Fruit fly (Drosophila melanogaster) whole organism, embryonic: Measurements from ENCODE around the gene mRpL51.

Source experiments
- Bteb2 ChIP-seq: fragments of 200-800 bp; sonication (Bioruptor generic); optimal IDR thresholded peaks from 2 replicates; lab custom pipeline; 2016; ENCODE audit warnings: missing biosample characterization, missing genetic modification characterization
- CG11247 ChIP-seq: fragments of 200-800 bp; sonication (Bioruptor generic); IDR thresholded peaks from 2 replicates; pipeline ENCODE4 v1.3.6; 2022; ENCODE audit warnings: missing biosample characterization, missing genetic modification characterization
- CG1529 ChIP-seq: fragments of 200-800 bp; sonication (Bioruptor generic); optimal IDR thresholded peaks from 3 replicates; lab custom pipeline; 2018; ENCODE audit warnings: missing biosample characterization, missing genetic modification characterization
- CG17359 ChIP-seq: fragments of 200-800 bp; sonication (Bioruptor generic); optimal IDR thresholded peaks from 3 replicates; lab custom pipeline; 2018; ENCODE audit warnings: missing biosample characterization, mild to moderate bottlenecking, missing genetic modification characterization, moderate library complexity
- CG17385 ChIP-seq: fragments of 200-800 bp; sonication (Bioruptor generic); optimal IDR thresholded peaks from 3 replicates; lab custom pipeline; 2018; ENCODE audit warnings: missing biosample characterization, mild to moderate bottlenecking, missing genetic modification characterization
- CG1792 ChIP-seq: fragments of 200-800 bp; sonication (Bioruptor generic); optimal IDR thresholded peaks from 2 replicates; lab custom pipeline; 2016; ENCODE audit warnings: missing biosample characterization, missing genetic modification characterization
- CG18619 ChIP-seq: fragments of 200-800 bp; sonication (Bioruptor generic); optimal IDR thresholded peaks from 3 replicates; lab custom pipeline; 2017; ENCODE audit warnings: missing biosample characterization, mild to moderate bottlenecking, missing genetic modification characterization
- CG18764 ChIP-seq: fragments of 200-800 bp; sonication (Bioruptor generic); optimal IDR thresholded peaks from 3 replicates; lab custom pipeline; 2016; ENCODE audit warnings: missing biosample characterization, missing genetic modification characterization
- CG2202 ChIP-seq: fragments of 200-800 bp; sonication (Bioruptor generic); optimal IDR thresholded peaks from 2 replicates; lab custom pipeline; 2018; ENCODE audit warnings: missing biosample characterization, mild to moderate bottlenecking, missing genetic modification characterization
- CG4424 ChIP-seq: fragments of 200-800 bp; sonication (Bioruptor generic); optimal IDR thresholded peaks from 3 replicates; lab custom pipeline; 2016; ENCODE audit warnings: missing biosample characterization, missing genetic modification characterization
- CG4707 ChIP-seq: fragments of 200-800 bp; sonication (Bioruptor generic); optimal IDR thresholded peaks from 2 replicates; lab custom pipeline; 2018; ENCODE audit warnings: missing biosample characterization, mild to moderate bottlenecking, missing genetic modification characterization, moderate library complexity
- CG6654 ChIP-seq: fragments of 200-800 bp; sonication (Bioruptor generic); optimal IDR thresholded peaks from 2 replicates; lab custom pipeline; 2017; ENCODE audit warnings: missing biosample characterization, mild to moderate bottlenecking, missing genetic modification characterization
- CG9797 ChIP-seq: fragments of 200-800 bp; sonication (Bioruptor generic); optimal IDR thresholded peaks from 3 replicates; lab custom pipeline; 2018; ENCODE audit warnings: missing biosample characterization, mild to moderate bottlenecking, missing genetic modification characterization
- D19B ChIP-seq: fragments of 200-800 bp; sonication (Bioruptor generic); optimal IDR thresholded peaks from 2 replicates; lab custom pipeline; 2017; ENCODE audit warnings: missing biosample characterization, mild to moderate bottlenecking, missing genetic modification characterization
- Dll ChIP-seq: fragments of 200-800 bp; sonication (Bioruptor generic); IDR thresholded peaks from 4 replicates; pipeline ENCODE4 v1.3.6; 2022; ENCODE audit warnings: missing biosample characterization, missing genetic modification characterization; ENCODE audit not compliant: partially characterized antibody
- Gsc ChIP-seq: fragments of 200-800 bp; sonication (Bioruptor generic); IDR thresholded peaks from 2 replicates; pipeline ENCODE4 v1.3.6; 2022; ENCODE audit warnings: missing biosample characterization, missing genetic modification characterization
- H2.0 ChIP-seq: fragments of 200-800 bp; sonication (Bioruptor generic); IDR thresholded peaks from 2 replicates; pipeline ENCODE4 v1.3.6; 2022; ENCODE audit warnings: missing biosample characterization, missing genetic modification characterization
- Hr39 ChIP-seq: fragments of >200 bp; optimal IDR thresholded peaks from 2 replicates; lab custom pipeline; 2017
- Lhr ChIP-seq: fragments of 200-800 bp; sonication (Bioruptor generic); optimal IDR thresholded peaks from 3 replicates; lab custom pipeline; 2017; ENCODE audit warnings: mild to moderate bottlenecking, missing biosample characterization, missing genetic modification reagents, missing genetic modification characterization
- Mad ChIP-seq: fragments of 200-800 bp; sonication (Bioruptor generic); optimal IDR thresholded peaks from 2 replicates; lab custom pipeline; 2016; ENCODE audit warnings: missing biosample characterization, missing genetic modification characterization
- Med ChIP-seq: fragments of 200-800 bp; sonication (Bioruptor generic); peaks from one replicate; lab custom pipeline; 2016; ENCODE audit warnings: missing biosample characterization, missing genetic modification characterization, mild to moderate bottlenecking, inconsistent platforms, moderate library complexity
- Nf-YB ChIP-seq: fragments of 200-800 bp; sonication (Bioruptor generic); optimal IDR thresholded peaks from 3 replicates; lab custom pipeline; 2019; ENCODE audit warnings: missing biosample characterization, mild to moderate bottlenecking, missing genetic modification characterization, moderate library complexity
- Oaz ChIP-seq: fragments of 200-800 bp; sonication (Bioruptor generic); IDR thresholded peaks from 2 replicates; pipeline ENCODE4 v1.3.6; 2022; ENCODE audit warnings: missing biosample characterization, missing genetic modification characterization
- Oli ChIP-seq: fragments of 200-800 bp; sonication (Bioruptor generic); optimal IDR thresholded peaks from 2 replicates; lab custom pipeline; 2018; ENCODE audit warnings: missing biosample characterization, mild to moderate bottlenecking, missing genetic modification characterization, moderate library complexity
- PHDP ChIP-seq: fragments of 200-800 bp; sonication (Bioruptor generic); optimal IDR thresholded peaks from 3 replicates; lab custom pipeline; 2018; ENCODE audit warnings: missing biosample characterization, mild to moderate bottlenecking, missing genetic modification characterization, moderate library complexity
- Poxn ChIP-seq: fragments of 200-800 bp; sonication (Bioruptor generic); IDR thresholded peaks from 2 replicates; pipeline ENCODE4 v1.3.6; 2022; ENCODE audit warnings: missing biosample characterization, missing genetic modification characterization
- Ravus ChIP-seq: fragments of 200-800 bp; sonication (Bioruptor generic); IDR thresholded peaks from 2 replicates; pipeline ENCODE4 v1.3.6; 2022; ENCODE audit warnings: missing biosample characterization, missing genetic modification characterization
- Rfx ChIP-seq: fragments of 200-800 bp; sonication (Bioruptor generic); IDR thresholded peaks from 2 replicates; pipeline ENCODE4 v1.3.6; 2022; ENCODE audit warnings: missing biosample characterization, missing genetic modification characterization
- Sin3A ChIP-seq: fragments of >200 bp; optimal IDR thresholded peaks from 2 replicates; lab custom pipeline; 2018
- Sry-β ChIP-seq: fragments of 200-800 bp; sonication (Bioruptor generic); optimal IDR thresholded peaks from 2 replicates; lab custom pipeline; 2018; ENCODE audit warnings: missing biosample characterization, mild to moderate bottlenecking, missing genetic modification characterization, moderate library complexity
- al ChIP-seq: fragments of 200-800 bp; sonication (Bioruptor generic); IDR thresholded peaks from 2 replicates; pipeline ENCODE4 v1.3.6; 2022; ENCODE audit warnings: missing biosample characterization, missing genetic modification characterization
- ash1 ChIP-seq: fragments of 200-800 bp; sonication (Bioruptor generic); optimal IDR thresholded peaks from 2 replicates; lab custom pipeline; 2018; ENCODE audit warnings: missing biosample characterization, mild to moderate bottlenecking, missing genetic modification characterization
- cas ChIP-seq: fragments of 200-800 bp; sonication (Bioruptor generic); IDR thresholded peaks from 2 replicates; pipeline ENCODE4 v1.3.6; 2022; ENCODE audit warnings: missing biosample characterization, missing genetic modification characterization
- caup ChIP-seq: fragments of 200-800 bp; sonication (Bioruptor generic); optimal IDR thresholded peaks from 3 replicates; lab custom pipeline; 2017; ENCODE audit warnings: missing biosample characterization, mild to moderate bottlenecking, missing genetic modification characterization, moderate library complexity; ENCODE audit not compliant: severe bottlenecking
- dati ChIP-seq: fragments of 200-800 bp; sonication (Bioruptor generic); IDR thresholded peaks from 2 replicates; pipeline ENCODE4 v1.3.6; 2022; ENCODE audit warnings: missing biosample characterization, missing genetic modification characterization
- dimm ChIP-seq: fragments of 200-800 bp; sonication (Bioruptor generic); IDR thresholded peaks from 2 replicates; pipeline ENCODE4 v1.3.6; 2022; ENCODE audit warnings: missing biosample characterization, missing genetic modification characterization
- fd64A ChIP-seq: fragments of 200-800 bp; sonication (Bioruptor generic); optimal IDR thresholded peaks from 3 replicates; lab custom pipeline; 2018; ENCODE audit warnings: missing biosample characterization, mild to moderate bottlenecking, missing genetic modification characterization
- gcm ChIP-seq: fragments of 200-800 bp; sonication (Bioruptor generic); optimal IDR thresholded peaks from 2 replicates; lab custom pipeline; 2019; ENCODE audit warnings: missing biosample characterization, mild to moderate bottlenecking, missing genetic modification characterization, moderate library complexity
- ken ChIP-seq: fragments of 200-800 bp; sonication (Bioruptor generic); IDR thresholded peaks from 3 replicates; pipeline ENCODE4 v1.3.6; 2022; ENCODE audit warnings: missing biosample characterization, missing genetic modification characterization
- klu ChIP-seq: fragments of 200-800 bp; sonication (Bioruptor generic); IDR thresholded peaks from 2 replicates; pipeline ENCODE4 v1.3.6; 2022; ENCODE audit warnings: missing biosample characterization, missing genetic modification characterization
- lab ChIP-seq: fragments of 200-800 bp; sonication (Bioruptor generic); optimal IDR thresholded peaks from 3 replicates; lab custom pipeline; 2017; ENCODE audit warnings: missing biosample characterization, missing genetic modification characterization, mild to moderate bottlenecking, moderate library complexity, missing genetic modification reagents
- luna ChIP-seq: fragments of 200-800 bp; sonication (Bioruptor generic); optimal IDR thresholded peaks from 2 replicates; lab custom pipeline; 2016; ENCODE audit warnings: missing biosample characterization, missing genetic modification characterization
- maf-S ChIP-seq: fragments of 200-800 bp; sonication (Bioruptor generic); optimal IDR thresholded peaks from 2 replicates; lab custom pipeline; 2016; ENCODE audit warnings: missing biosample characterization, missing genetic modification characterization
- mld ChIP-seq: fragments of 200-800 bp; sonication (Bioruptor generic); IDR thresholded peaks from 3 replicates; pipeline ENCODE4 v1.3.6; 2022; ENCODE audit warnings: missing biosample characterization, missing genetic modification characterization; ENCODE audit not compliant: partially characterized antibody
- prd ChIP-seq, 3 experiments: fragments of >200 bp in 2 of 3; fragments of 200-800 bp in 1 of 3; sonication (Bioruptor generic) in 1 of 3; optimal IDR thresholded peaks in 2 of 3; IDR thresholded peaks in 1 of 3; 2 replicates in 2 of 3; 3 replicates in 1 of 3; pipeline versions ENCODE4 v1.3.6 to Lab custom; 2017 to 2022; ENCODE audit warnings: missing biosample characterization in 1 of 3, missing genetic modification characterization in 1 of 3
- sens ChIP-seq: fragments of 200-800 bp; sonication (Bioruptor generic); peaks from one replicate; lab custom pipeline; 2016; ENCODE audit warnings: missing biosample characterization, missing genetic modification characterization
- stc ChIP-seq: fragments of 200-800 bp; sonication (Bioruptor generic); IDR thresholded peaks from 2 replicates; pipeline ENCODE4 v1.3.6; 2022; ENCODE audit warnings: missing biosample characterization, missing genetic modification characterization
- twi ChIP-seq: fragments of 200-800 bp; optimal IDR thresholded peaks from 2 replicates; lab custom pipeline; 2019; ENCODE audit warnings: missing biosample characterization, mild to moderate bottlenecking, missing genetic modification characterization, moderate library complexity
- zen2 ChIP-seq: fragments of 200-800 bp; sonication (Bioruptor generic); IDR thresholded peaks from 3 replicates; pipeline ENCODE4 v1.3.6; 2022; ENCODE audit warnings: missing biosample characterization, missing genetic modification characterization; ENCODE audit not compliant: partially characterized antibody

The mRpL51 gene

dm6 chr2L:8535394-8536176, 18.4 kb upstream of the mRpL51 start (continued):
- TF ChIP-seq Gsc (GFP tag; lab: Robert Waterston, UW) (no peak), Rfx (GFP tag; lab: Robert Waterston, UW) (peak; percentile 64), Sry-β (peak; percentile 29), Hr39 (lab: Kevin White, UChicago) (no peak), H2.0 (GFP tag; lab: Robert Waterston, UW) (peak; percentile 62), twi (tag; lab: Kevin White, UChicago) (peak; percentile 81), zen2 (GFP tag; lab: Robert Waterston, UW) (no peak), dimm (GFP tag; lab: Robert Waterston, UW) (no peak), klu (GFP tag; lab: Robert Waterston, UW) (peak; percentile 84; the same call in 1 of the 2 replicates), D19B (GFP tag; lab: Kevin White, UChicago) (peak; percentile 85), ash1 (GFP tag; lab: Kevin White, UChicago) (no peak), al (GFP tag; lab: Robert Waterston, UW) (peak; percentile 79), CG4424 (peak; percentile 92), lab (peak; percentile 86), Oli (tag; lab: Kevin White, UChicago) (peak; percentile 94), stc (GFP tag; lab: Robert Waterston, UW) (peak; percentile 67), dati (GFP tag; lab: Robert Waterston, UW) (no peak; the same call in 1 of the 2 replicates), CG1529 (GFP tag; lab: Kevin White, UChicago) (peak; percentile 70), Nf-YB (GFP tag; lab: Kevin White, UChicago) (peak; percentile 86), CG9797 (GFP tag; lab: Kevin White, UChicago) (peak; percentile 18), Poxn (peak; percentile 63), CG11247 (GFP tag; lab: Robert Waterston, UW) (peak; percentile 73), CG18619 (peak; percentile 96), Oaz (peak; percentile 67), luna (GFP tag; lab: Kevin White, UChicago) (no peak), fd64A (GFP tag; lab: Kevin White, UChicago) (peak; percentile 10), gcm (GFP tag; lab: Kevin White, UChicago) (peak; percentile 91), Sin3A (no peak), sens (GFP tag; lab: Kevin White, UChicago) (peak; percentile 92), PHDP (peak; percentile 94), CG6654 (GFP tag; lab: Kevin White, UChicago) (peak; percentile 83), CG1792 (no peak), Med (peak; percentile 90), Dll (GFP tag; lab: Robert Waterston, UW) (no peak), mld (no peak), Lhr (GFP tag; lab: Kevin White, UChicago) (peak; percentile 59), CG17359 (tag; lab: Kevin White, UChicago) (peak; percentile 91), CG4707 (peak; percentile 7), CG18764 (GFP tag; lab: Kevin White, UChicago) (peak; percentile 75), Mad (GFP tag; lab: Kevin White, UChicago) (peak; percentile 17), Ravus (GFP tag; lab: Robert Waterston, UW) (peak; percentile 30), caup (GFP tag; lab: Kevin White, UChicago) (peak; percentile 93), Bteb2 (peak; percentile 63), cas (peak; percentile 12; the same call in 1 of the 2 replicates), CG2202 (tag; lab: Kevin White, UChicago) (peak; percentile 81), prd (optimal IDR thresholded peaks at IDR 0.05; lab: Kevin White, UChicago) (no peak), prd (GFP tag; IDR thresholded peaks at IDR 0.05; lab: Robert Waterston, UW) (peak; percentile 81; the same call in 2 of the 3 replicates), CG17385 (GFP tag; lab: Kevin White, UChicago) (peak; percentile 83), maf-S (no peak), ken (GFP tag; lab: Robert Waterston, UW) (no peak; the same call in none of the 3 replicates)
